Worm (Caenorhabditis elegans) whole organism, late embryonic: ENCODE results near the gene F42A9.9.

ENCODE experiments used
- nhr-11 ChIP-seq: fragments of 150-350 bp; optimal IDR thresholded peaks from 2 replicates; lab custom pipeline; 2014; ENCODE audit warnings: missing biosample characterization, missing genetic modification characterization
- pag-3 ChIP-seq: sonication (generic microtip); optimal IDR thresholded peaks from 2 replicates; lab custom pipeline; 2016; ENCODE audit warnings: missing compliant biosample characterization, missing genetic modification characterization, borderline replicate concordance

ce11 chrIV:8625730-8626129 lies 12.9 kb downstream of the F42A9.9 start:
- TF ChIP-seq pag-3 (tag; lab: Kevin White, UChicago), result no peak
- TF ChIP-seq nhr-11 (tag; lab: Kevin White, UChicago), result no peak
